Fruit fly (Drosophila melanogaster) whole organism, pupa: ENCODE data around the gene Shc.
A peak's percentile ranks its signal among the peaks of the same experiment; 100 is the strongest.

ENCODE experiments used
- CG10348 ChIP-seq: fragments of 200-800 bp; sonication (Bioruptor generic); IDR thresholded peaks from 2 replicates; pipeline ENCODE4 v1.3.6; 2022; ENCODE audit warnings: missing biosample characterization, missing genetic modification characterization
- CG13204 ChIP-seq: fragments of 200-800 bp; sonication (Bioruptor generic); optimal IDR thresholded peaks from 2 replicates; lab custom pipeline; 2018; ENCODE audit warnings: missing biosample characterization, mild to moderate bottlenecking, missing genetic modification characterization, moderate library complexity
- CG17806 ChIP-seq: fragments of 200-800 bp; sonication (Bioruptor generic); optimal IDR thresholded peaks from 2 replicates; lab custom pipeline; 2018; ENCODE audit warnings: missing biosample characterization, mild to moderate bottlenecking, missing genetic modification characterization, moderate library complexity
- CG32121 ChIP-seq: fragments of 200-800 bp; sonication (Bioruptor generic); IDR thresholded peaks from 2 replicates; pipeline ENCODE4 v1.3.6; 2022; ENCODE audit warnings: missing biosample characterization, missing genetic modification characterization
- CG8159 ChIP-seq: fragments of 200-800 bp; sonication (Bioruptor generic); optimal IDR thresholded peaks from 3 replicates; lab custom pipeline; 2018; ENCODE audit warnings: missing biosample characterization, mild to moderate bottlenecking, missing genetic modification characterization, moderate library complexity
- EcR ChIP-seq: fragments of 200-800 bp; sonication (Bioruptor generic); optimal IDR thresholded peaks from 3 replicates; lab custom pipeline; 2019; ENCODE audit warnings: missing biosample characterization, missing genetic modification characterization, mild to moderate bottlenecking, moderate library complexity, missing genetic modification reagents
- Ets98B ChIP-seq: fragments of 200-800 bp; sonication (Bioruptor generic); IDR thresholded peaks from 2 replicates; pipeline ENCODE4 v1.3.6; 2022; ENCODE audit warnings: missing biosample characterization, missing genetic modification characterization
- Pif1B ChIP-seq: fragments of 200-800 bp; sonication (Bioruptor generic); optimal IDR thresholded peaks from 3 replicates; lab custom pipeline; 2016; ENCODE audit warnings: missing biosample characterization, missing genetic modification characterization

dm6 chr3L:9451522-9452118 lies 24.8 kb downstream of the Shc start, which contains the start of the genes CG3448 and ghi:
- TF ChIP-seq EcR (GFP tag; lab: Kevin White, UChicago) (no peak), CG17806 (tag; lab: Kevin White, UChicago) (peak; percentile 52), Pif1B (GFP tag; lab: Kevin White, UChicago) (peak; percentile 50), CG13204 (GFP tag; lab: Kevin White, UChicago) (no peak), CG32121 (GFP tag; lab: Robert Waterston, UW) (peak; percentile 51; the same call in 1 of the 2 replicates), CG8159 (tag; lab: Kevin White, UChicago) (peak; percentile 67), Ets98B (GFP tag; lab: Robert Waterston, UW) (peak; percentile 51), CG10348 (GFP tag; lab: Robert Waterston, UW) (no peak)
